Worm (Caenorhabditis elegans): Measurements from ENCODE around the gene Y22D7AL.3.

ce11 chrIII:1665373-1665772 lies 24.1 kb downstream of the Y22D7AL.3 start:
- TF ChIP-seq unc-39 (tag; optimal IDR thresholded peaks at IDR 0.05): no peak
- no peak for TF ChIP-seq R02D3.7 (tag; optimal IDR thresholded peaks at IDR 0.05)
- TF ChIP-seq ceh-16 (tag; optimal IDR thresholded peaks at IDR 0.05): no peak
- TF ChIP-seq lsy-2 (tag; optimal IDR thresholded peaks at IDR 0.05): no peak
- no peak for TF ChIP-seq zag-1 (tag; optimal IDR thresholded peaks at IDR 0.05)
